Fruit fly (Drosophila melanogaster) whole organism, embryonic: ENCODE data around the gene Fie.
A peak's percentile ranks its signal among the peaks of the same experiment; 100 is the strongest.

Experiments used
- CG10543 ChIP-seq: fragments of 200-800 bp; sonication (Bioruptor generic); optimal IDR thresholded peaks from 3 replicates; lab custom pipeline; 2017; ENCODE audit warnings: missing biosample characterization, mild to moderate bottlenecking, missing genetic modification characterization, moderate library complexity
- CG11093 ChIP-seq: fragments of 200-800 bp; sonication (Bioruptor generic); IDR thresholded peaks from 3 replicates; pipeline ENCODE4 v1.3.6; 2022; ENCODE audit warnings: missing biosample characterization, missing genetic modification characterization
- CG15479 ChIP-seq: fragments of 200-800 bp; sonication (Bioruptor generic); optimal IDR thresholded peaks from 3 replicates; lab custom pipeline; 2019; ENCODE audit warnings: missing biosample characterization, mild to moderate bottlenecking, missing genetic modification characterization, moderate library complexity
- CG15601 ChIP-seq: fragments of 200-800 bp; sonication (Bioruptor generic); optimal IDR thresholded peaks from 3 replicates; lab custom pipeline; 2019; ENCODE audit warnings: missing biosample characterization, mild to moderate bottlenecking, missing genetic modification characterization, moderate library complexity
- CG1647 ChIP-seq: fragments of 200-800 bp; sonication (Bioruptor generic); optimal IDR thresholded peaks from 3 replicates; lab custom pipeline; 2016; ENCODE audit warnings: missing biosample characterization, missing genetic modification characterization
- CG17912 ChIP-seq: fragments of 200-800 bp; sonication (Bioruptor generic); optimal IDR thresholded peaks from 2 replicates; lab custom pipeline; 2018; ENCODE audit warnings: missing biosample characterization, mild to moderate bottlenecking, missing genetic modification characterization
- CG18011 ChIP-seq: fragments of 200-800 bp; sonication (Bioruptor generic); optimal IDR thresholded peaks from 2 replicates; lab custom pipeline; 2017; ENCODE audit warnings: missing biosample characterization, missing genetic modification characterization, mild to moderate bottlenecking, moderate library complexity, missing genotype
- CG1832 ChIP-seq: fragments of 200-800 bp; sonication (Bioruptor generic); optimal IDR thresholded peaks from 2 replicates; lab custom pipeline; 2017; ENCODE audit warnings: missing biosample characterization, mild to moderate bottlenecking, missing genetic modification characterization, inconsistent platforms
- CG2116 ChIP-seq: fragments of 200-800 bp; sonication (Bioruptor generic); optimal IDR thresholded peaks from 3 replicates; lab custom pipeline; 2018; ENCODE audit warnings: missing biosample characterization, mild to moderate bottlenecking, missing genetic modification characterization
- CG2129 ChIP-seq: fragments of 200-800 bp; sonication (Bioruptor generic); IDR thresholded peaks from 2 replicates; pipeline ENCODE4 v1.3.6; 2022; ENCODE audit warnings: missing biosample characterization, missing genetic modification characterization; ENCODE audit not compliant: partially characterized antibody
- CG2199 ChIP-seq: fragments of 200-800 bp; sonication (Bioruptor generic); IDR thresholded peaks from 3 replicates; pipeline ENCODE4 v1.3.6; 2022; ENCODE audit warnings: missing biosample characterization, missing genetic modification characterization
- CG3847 ChIP-seq: fragments of 200-800 bp; sonication (Bioruptor generic); IDR thresholded peaks from 2 replicates; pipeline ENCODE4 v1.3.6; 2022; ENCODE audit warnings: missing biosample characterization, missing genetic modification characterization
- CG3995 ChIP-seq: fragments of 200-800 bp; sonication (Bioruptor generic); optimal IDR thresholded peaks from 3 replicates; lab custom pipeline; 2016; ENCODE audit warnings: missing biosample characterization, missing genetic modification characterization
- CG4282 ChIP-seq: fragments of 200-800 bp; sonication (Bioruptor generic); optimal IDR thresholded peaks from 2 replicates; lab custom pipeline; 2016; ENCODE audit warnings: missing biosample characterization, missing genetic modification characterization
- CG5953 ChIP-seq: fragments of 200-800 bp; sonication (Bioruptor generic); IDR thresholded peaks from 2 replicates; pipeline ENCODE4 v1.3.6; 2022; ENCODE audit warnings: missing biosample characterization, missing genetic modification characterization
- CG6175 ChIP-seq: fragments of 200-800 bp; sonication (Bioruptor generic); IDR thresholded peaks from 3 replicates; pipeline ENCODE4 v1.3.6; 2022; ENCODE audit warnings: missing biosample characterization, missing genetic modification characterization
- CG8478 ChIP-seq: fragments of >200 bp; optimal IDR thresholded peaks from 2 replicates; lab custom pipeline; 2018
- Camta ChIP-seq: fragments of 200-800 bp; sonication (Bioruptor generic); optimal IDR thresholded peaks from 2 replicates; lab custom pipeline; 2016; ENCODE audit warnings: missing biosample characterization, missing genetic modification characterization
- Dbx ChIP-seq: fragments of 200-800 bp; sonication (Bioruptor generic); IDR thresholded peaks from 3 replicates; pipeline ENCODE4 v1.3.6; 2022; ENCODE audit warnings: missing biosample characterization, missing genetic modification characterization
- Dref ChIP-seq: fragments of 200-800 bp; sonication (Bioruptor generic); IDR thresholded peaks from 2 replicates; pipeline ENCODE4 v1.3.6; 2022; ENCODE audit warnings: missing biosample characterization, missing genetic modification characterization
- HLH54F ChIP-seq: fragments of 200-800 bp; sonication (Bioruptor generic); optimal IDR thresholded peaks from 3 replicates; lab custom pipeline; 2016; ENCODE audit warnings: missing biosample characterization, missing genetic modification characterization
- Hmx ChIP-seq: fragments of 200-800 bp; sonication (Bioruptor generic); optimal IDR thresholded peaks from 2 replicates; lab custom pipeline; 2016; ENCODE audit warnings: missing biosample characterization, missing genetic modification characterization
- Lim3 ChIP-seq: fragments of 200-800 bp; sonication (Bioruptor generic); IDR thresholded peaks from 2 replicates; pipeline ENCODE4 v1.3.6; 2022; ENCODE audit warnings: missing biosample characterization, missing genetic modification characterization
- MBD-R2 ChIP-seq: fragments of 200-800 bp; sonication (Bioruptor generic); IDR thresholded peaks from 2 replicates; pipeline ENCODE4 v1.3.6; 2022; ENCODE audit warnings: missing biosample characterization, missing genetic modification characterization
- Nf-YB ChIP-seq: fragments of 200-800 bp; sonication (Bioruptor generic); optimal IDR thresholded peaks from 3 replicates; lab custom pipeline; 2019; ENCODE audit warnings: missing biosample characterization, mild to moderate bottlenecking, missing genetic modification characterization, moderate library complexity
- Oli ChIP-seq: fragments of 200-800 bp; sonication (Bioruptor generic); optimal IDR thresholded peaks from 2 replicates; lab custom pipeline; 2018; ENCODE audit warnings: missing biosample characterization, mild to moderate bottlenecking, missing genetic modification characterization, moderate library complexity
- Pdp1 ChIP-seq, 2 experiments: fragments of 200-800 bp; sonication (Bioruptor generic); optimal IDR thresholded peaks; 3 replicates each; lab custom pipeline; 2016; ENCODE audit warnings: missing biosample characterization in 2 of 2, missing genetic modification characterization in 2 of 2, mild to moderate bottlenecking in 1 of 2, moderate library complexity in 1 of 2
- Side ChIP-seq: fragments of 200-800 bp; sonication (Bioruptor generic); optimal IDR thresholded peaks from 2 replicates; lab custom pipeline; 2016; ENCODE audit warnings: missing biosample characterization, missing genetic modification characterization
- Sox102F ChIP-seq: fragments of 200-800 bp; sonication (Bioruptor generic); optimal IDR thresholded peaks from 2 replicates; lab custom pipeline; 2018; ENCODE audit warnings: missing biosample characterization, mild to moderate bottlenecking, missing genetic modification characterization, moderate library complexity
- Tbp ChIP-seq: fragments of >200 bp; optimal IDR thresholded peaks from 2 replicates; lab custom pipeline; 2018; ENCODE audit warnings: missing biosample characterization, missing genetic modification characterization
- Vsx1 ChIP-seq: fragments of 200-800 bp; sonication (Bioruptor generic); optimal IDR thresholded peaks from 2 replicates; lab custom pipeline; 2017; ENCODE audit warnings: missing biosample characterization, mild to moderate bottlenecking, missing genetic modification characterization, missing genetic modification reagents
- Xrp1 ChIP-seq: fragments of 200-800 bp; sonication (Bioruptor generic); IDR thresholded peaks from 2 replicates; pipeline ENCODE4 v1.3.6; 2022; ENCODE audit warnings: missing biosample characterization, missing genetic modification characterization
- ac ChIP-seq: fragments of 200-800 bp; sonication (Bioruptor generic); optimal IDR thresholded peaks from 3 replicates; lab custom pipeline; 2017; ENCODE audit warnings: missing biosample characterization, mild to moderate bottlenecking, missing genetic modification characterization
- btn ChIP-seq: fragments of 200-800 bp; sonication (Bioruptor generic); optimal IDR thresholded peaks from 2 replicates; lab custom pipeline; 2016; ENCODE audit warnings: missing biosample characterization, missing genetic modification characterization
- cato ChIP-seq: fragments of 200-800 bp; sonication (Bioruptor generic); optimal IDR thresholded peaks from 2 replicates; lab custom pipeline; 2016; ENCODE audit warnings: missing biosample characterization, missing genetic modification characterization, borderline replicate concordance
- chif ChIP-seq, 2 experiments: fragments of 200-800 bp; sonication (Bioruptor generic); optimal IDR thresholded peaks; 3 replicates each; lab custom pipeline; 2016; ENCODE audit warnings: missing biosample characterization in 2 of 2, missing genetic modification characterization in 2 of 2
- corto ChIP-seq: fragments of 200-800 bp; sonication (Bioruptor generic); optimal IDR thresholded peaks from 2 replicates; lab custom pipeline; 2016; ENCODE audit warnings: missing biosample characterization, mild to moderate bottlenecking, missing genetic modification characterization, moderate library complexity
- crp ChIP-seq, 2 experiments: fragments of 200-800 bp; sonication (Bioruptor generic); optimal IDR thresholded peaks; 2 replicates in 1 of 2; 3 replicates in 1 of 2; lab custom pipeline; 2017; ENCODE audit warnings: missing biosample characterization in 2 of 2, missing genetic modification characterization in 2 of 2, mild to moderate bottlenecking in 1 of 2, moderate library complexity in 1 of 2
- dati ChIP-seq: fragments of 200-800 bp; sonication (Bioruptor generic); IDR thresholded peaks from 2 replicates; pipeline ENCODE4 v1.3.6; 2022; ENCODE audit warnings: missing biosample characterization, missing genetic modification characterization
- en ChIP-seq: fragments of 200-800 bp; sonication (Bioruptor generic); optimal IDR thresholded peaks from 2 replicates; lab custom pipeline; 2016; ENCODE audit warnings: missing biosample characterization, missing genetic modification characterization
- fd102C ChIP-seq: fragments of 200-800 bp; sonication (Bioruptor generic); optimal IDR thresholded peaks from 2 replicates; lab custom pipeline; 2018; ENCODE audit warnings: missing biosample characterization, mild to moderate bottlenecking, missing genetic modification characterization, moderate library complexity
- hth ChIP-seq: fragments of >200 bp; optimal IDR thresholded peaks from 2 replicates; lab custom pipeline; 2017; ENCODE audit warnings: inconsistent platforms
- jumu ChIP-seq: fragments of 200-800 bp; sonication (Bioruptor generic); optimal IDR thresholded peaks from 3 replicates; lab custom pipeline; 2016; ENCODE audit warnings: missing biosample characterization, missing genetic modification characterization
- pan ChIP-seq, 4 experiments: fragments of >200 bp in 3 of 4; fragments of 200-800 bp in 1 of 4; sonication (Bioruptor generic) in 1 of 4; optimal IDR thresholded peaks in 3 of 4; IDR thresholded peaks in 1 of 4; 2 replicates each; pipeline versions ENCODE4 v1.3.6 to Lab custom; 2017 to 2022; ENCODE audit warnings: missing biosample characterization in 2 of 4, missing genetic modification characterization in 2 of 4, mixed read lengths in 1 of 4
- phol ChIP-seq: fragments of 200-800 bp; sonication (Bioruptor generic); optimal IDR thresholded peaks from 3 replicates; lab custom pipeline; 2018; ENCODE audit warnings: missing biosample characterization, mild to moderate bottlenecking, missing genetic modification characterization, moderate library complexity
- pros ChIP-seq: fragments of 200-800 bp; sonication (Bioruptor generic); optimal IDR thresholded peaks from 3 replicates; lab custom pipeline; 2019; ENCODE audit warnings: missing biosample characterization, mild to moderate bottlenecking, missing genetic modification characterization, moderate library complexity
- psq ChIP-seq: fragments of 200-800 bp; sonication (Bioruptor generic); optimal IDR thresholded peaks from 2 replicates; lab custom pipeline; 2017; ENCODE audit warnings: missing biosample characterization, missing genetic modification characterization
- salm ChIP-seq: fragments of 200-800 bp; sonication (Bioruptor generic); optimal IDR thresholded peaks from 2 replicates; lab custom pipeline; 2018; ENCODE audit warnings: missing biosample characterization, mild to moderate bottlenecking, missing genetic modification characterization
- scrt ChIP-seq: fragments of 200-800 bp; sonication (Bioruptor generic); optimal IDR thresholded peaks from 2 replicates; lab custom pipeline; 2018; ENCODE audit warnings: missing biosample characterization, mild to moderate bottlenecking, missing genetic modification characterization, moderate library complexity
- sim ChIP-seq: fragments of 200-800 bp; sonication (Bioruptor generic); IDR thresholded peaks from 2 replicates; pipeline ENCODE4 v1.3.6; 2022; ENCODE audit warnings: missing biosample characterization, missing genetic modification characterization
- usp ChIP-seq: fragments of >200 bp; optimal IDR thresholded peaks from 2 replicates; lab custom pipeline; 2017; ENCODE audit warnings: missing biosample characterization, missing genetic modification characterization
- zen2 ChIP-seq: fragments of 200-800 bp; sonication (Bioruptor generic); IDR thresholded peaks from 3 replicates; pipeline ENCODE4 v1.3.6; 2022; ENCODE audit warnings: missing biosample characterization, missing genetic modification characterization; ENCODE audit not compliant: partially characterized antibody

The Fie gene

DNA sequence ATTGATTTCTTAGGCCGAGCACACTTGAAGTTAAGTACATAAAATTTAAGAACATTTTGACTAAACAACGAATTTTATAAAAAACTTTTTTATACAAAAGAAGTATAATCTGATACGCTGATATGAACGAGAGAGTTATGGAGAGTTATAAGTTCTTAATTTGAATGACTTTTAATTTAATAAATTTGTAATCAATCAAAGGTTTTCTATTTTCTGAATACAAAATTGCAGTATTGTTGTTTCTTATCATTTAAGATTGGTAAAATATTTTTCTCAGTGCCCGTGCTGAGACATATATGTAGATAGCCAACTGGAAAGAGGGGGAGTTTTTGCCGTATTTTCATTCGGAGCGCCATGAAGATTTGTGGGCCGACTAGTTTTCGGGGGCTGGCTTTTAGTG is 19.3 kb upstream of the Fie start (continued):
- TF ChIP-seq en (no peak), CG3847 (no peak), sim (GFP tag; lab: Robert Waterston, UW) (no peak), fd102C (GFP tag; lab: Kevin White, UChicago) (no peak), CG6175 (GFP tag; lab: Robert Waterston, UW) (no peak), Xrp1 (GFP tag; lab: Robert Waterston, UW) (peak; percentile 37; the same call in 1 of the 2 replicates), ac (GFP tag; lab: Kevin White, UChicago) (no peak), crp (GFP tag; optimal IDR thresholded peaks at IDR 0.05; lab: Kevin White, UChicago) (no peak), Tbp (GFP tag; lab: Kevin White, UChicago) (no peak), Vsx1 (GFP tag; lab: Kevin White, UChicago) (no peak), CG4282 (no peak), CG18011 (GFP tag; lab: Kevin White, UChicago) (no peak), Camta (GFP tag; lab: Kevin White, UChicago) (no peak), CG2199 (GFP tag; lab: Robert Waterston, UW) (no peak), corto (GFP tag; lab: Kevin White, UChicago) (no peak), CG11093 (GFP tag; lab: Robert Waterston, UW) (no peak), Sox102F (peak; percentile 62), phol (tag; lab: Kevin White, UChicago) (peak; percentile 57), CG10543 (GFP tag; lab: Kevin White, UChicago) (no peak), salm (tag; lab: Kevin White, UChicago) (no peak), CG1647 (GFP tag; lab: Kevin White, UChicago) (no peak), usp (GFP tag; lab: Kevin White, UChicago) (no peak), CG2116 (no peak), cato (no peak), CG8478 (lab: Kevin White, UChicago) (no peak), dati (GFP tag; lab: Robert Waterston, UW) (no peak), CG1832 (GFP tag; lab: Kevin White, UChicago) (no peak), MBD-R2 (GFP tag; lab: Robert Waterston, UW) (no peak), Lim3 (GFP tag; lab: Robert Waterston, UW) (no peak), jumu (GFP tag; lab: Kevin White, UChicago) (no peak), CG15601 (tag; lab: Kevin White, UChicago) (peak; percentile 79), CG5953 (GFP tag; lab: Robert Waterston, UW) (no peak), Dref (GFP tag; lab: Robert Waterston, UW) (no peak), CG15479 (no peak), chif (GFP tag; optimal IDR thresholded peaks at IDR 0.05; lab: Kevin White, UChicago) (peak; percentile 13 to 36), pros (GFP tag; lab: Kevin White, UChicago) (no peak), Side (GFP tag; lab: Kevin White, UChicago) (peak; percentile 6), Dbx (GFP tag; lab: Robert Waterston, UW) (no peak), Pdp1 (GFP tag; optimal IDR thresholded peaks at IDR 0.05; lab: Kevin White, UChicago) (no peak), CG2129 (GFP tag; lab: Robert Waterston, UW) (no peak), Hmx (GFP tag; lab: Kevin White, UChicago) (no peak), Nf-YB (peak; percentile 49), Oli (peak; percentile 51), zen2 (GFP tag; lab: Robert Waterston, UW) (no peak), CG3995 (GFP tag; lab: Kevin White, UChicago) (no peak), btn (no peak), HLH54F (GFP tag; lab: Kevin White, UChicago) (no peak), CG17912 (GFP tag; lab: Kevin White, UChicago) (no peak), pan (optimal IDR thresholded peaks at IDR 0.05; lab: Kevin White, UChicago) (no peak), pan (GFP tag; optimal IDR thresholded peaks at IDR 0.05 in 1 of 2, IDR thresholded peaks at IDR 0.05 in 1 of 2) (no peak), scrt (GFP tag; lab: Kevin White, UChicago) (no peak), psq (GFP tag; lab: Kevin White, UChicago) (no peak), hth (lab: Kevin White, UChicago) (no peak)
